Fruit fly (Drosophila melanogaster): ENCODE measurements around the gene Hsc70-1.

The Hsc70-1 gene

DNA sequence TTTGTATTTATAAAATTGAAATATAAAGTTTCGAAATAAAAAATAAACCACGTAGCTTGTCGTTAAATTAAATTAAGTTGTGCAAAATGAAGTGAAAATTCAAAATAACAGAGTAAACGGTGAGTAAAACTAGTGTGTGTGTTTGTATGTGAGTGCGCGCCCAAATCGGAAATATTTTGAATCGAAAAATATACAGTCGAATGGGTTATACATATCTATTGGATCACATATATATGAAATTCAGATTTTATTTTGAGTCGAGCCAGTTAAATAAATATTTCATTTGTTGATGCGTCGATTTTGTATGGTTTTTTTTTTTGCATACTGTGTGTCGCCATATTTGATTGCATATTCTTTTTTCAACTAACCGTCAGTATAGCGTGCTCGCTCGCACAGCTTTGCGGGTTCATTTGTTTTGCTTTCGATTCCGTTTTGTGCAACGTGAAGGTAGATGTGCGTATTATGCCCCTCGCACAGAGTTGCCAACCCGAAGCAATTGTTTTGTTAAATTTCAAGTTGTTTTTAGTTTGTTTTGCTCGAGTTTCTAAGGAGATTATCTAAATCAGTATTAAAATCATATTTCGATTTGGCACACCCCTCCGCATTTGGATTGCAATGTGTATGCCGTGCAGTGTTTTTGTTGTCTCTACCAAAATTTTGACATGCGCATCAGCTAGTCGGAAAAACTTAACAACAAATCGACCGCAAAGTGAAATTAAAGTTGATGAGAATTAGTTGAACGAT lies 29.6 kb downstream of the Hsc70-1 start (continued):
- TF ChIP-seq D (optimal IDR thresholded peaks at IDR 0.05): no peak
- TF ChIP-seq D (GFP tag; optimal IDR thresholded peaks at IDR 0.05): no peak
- no peak for TF ChIP-seq sima (GFP tag; optimal IDR thresholded peaks at IDR 0.05)
- no peak for TF ChIP-seq NK7.1 (GFP tag; optimal IDR thresholded peaks at IDR 0.05)
- TF ChIP-seq sug (tag; optimal IDR thresholded peaks at IDR 0.05): peak; percentile 21
- TF ChIP-seq cwo (GFP tag; optimal IDR thresholded peaks at IDR 0.05): no peak
- TF ChIP-seq Atf6 (GFP tag; IDR thresholded peaks at IDR 0.05): no peak
- TF ChIP-seq CG4328 (GFP tag; optimal IDR thresholded peaks at IDR 0.05): no peak
- no peak for TF ChIP-seq CG3163 (GFP tag; optimal IDR thresholded peaks at IDR 0.05)
- TF ChIP-seq gsb (GFP tag; IDR thresholded peaks at IDR 0.05): no peak
- no peak for TF ChIP-seq Gsc (GFP tag; IDR thresholded peaks at IDR 0.05)
- TF ChIP-seq CG11504 (tag; optimal IDR thresholded peaks at IDR 0.05): peak; percentile 6
- no peak for TF ChIP-seq CG17328 (GFP tag; IDR thresholded peaks at IDR 0.05)
- TF ChIP-seq trem (tag; optimal IDR thresholded peaks at IDR 0.05): peak; percentile 65
- TF ChIP-seq CG7271 (tag; optimal IDR thresholded peaks at IDR 0.05): no peak
- TF ChIP-seq h (optimal IDR thresholded peaks at IDR 0.05): no peak
- TF ChIP-seq Bteb2 (GFP tag; optimal IDR thresholded peaks at IDR 0.05): no peak
- TF ChIP-seq fu2 (GFP tag; optimal IDR thresholded peaks at IDR 0.05): no peak
- TF ChIP-seq CG18619 (GFP tag; optimal IDR thresholded peaks at IDR 0.05): peak; percentile 12
- no peak for TF ChIP-seq CG15514 (GFP tag; optimal IDR thresholded peaks at IDR 0.05)
- no peak for TF ChIP-seq CG4360 (GFP tag; IDR thresholded peaks at IDR 0.05)
- no peak for TF ChIP-seq Dek (tag; optimal IDR thresholded peaks at IDR 0.05)
- TF ChIP-seq pzg (GFP tag; optimal IDR thresholded peaks at IDR 0.05): no peak
- no peak for TF ChIP-seq CG14965 (GFP tag; optimal IDR thresholded peaks at IDR 0.05; ENCODE audit: borderline replicate concordance)
- TF ChIP-seq Oaz (GFP tag; IDR thresholded peaks at IDR 0.05): no peak
- no peak for TF ChIP-seq CG17186 (GFP tag; optimal IDR thresholded peaks at IDR 0.05)
- TF ChIP-seq gfzf (GFP tag; optimal IDR thresholded peaks at IDR 0.05): no peak
- no peak for TF ChIP-seq CG10979 (tag; optimal IDR thresholded peaks at IDR 0.05)
- no peak for TF ChIP-seq YL-1 (GFP tag; optimal IDR thresholded peaks at IDR 0.05)
- no peak for TF ChIP-seq CG15073 (GFP tag; optimal IDR thresholded peaks at IDR 0.05)
- TF ChIP-seq Neu2 (GFP tag; optimal IDR thresholded peaks at IDR 0.05; ENCODE audit: borderline replicate concordance): peak; percentile 33
- no peak for TF ChIP-seq CG13287 (GFP tag; IDR thresholded peaks at IDR 0.05; ENCODE audit: partially characterized antibody)
- no peak for TF ChIP-seq kah (GFP tag; optimal IDR thresholded peaks at IDR 0.05)
- TF ChIP-seq Blimp-1 (GFP tag; optimal IDR thresholded peaks at IDR 0.05): no peak
- TF ChIP-seq ranshi (GFP tag; IDR thresholded peaks at IDR 0.05): no peak
- no peak for TF ChIP-seq CG6854 (GFP tag; optimal IDR thresholded peaks at IDR 0.05)
- peak; percentile 14 for TF ChIP-seq CG13775 (GFP tag; optimal IDR thresholded peaks at IDR 0.05)
- no peak for TF ChIP-seq sob (GFP tag; IDR thresholded peaks at IDR 0.05)
- no peak for TF ChIP-seq gcm2 (GFP tag; optimal IDR thresholded peaks at IDR 0.05)
- no peak for TF ChIP-seq vvl (GFP tag; IDR thresholded peaks at IDR 0.05)
- TF ChIP-seq CG18476 (GFP tag; optimal IDR thresholded peaks at IDR 0.05): no peak
- no peak for TF ChIP-seq scrt (GFP tag; optimal IDR thresholded peaks at IDR 0.05)
- TF ChIP-seq Oli (tag; optimal IDR thresholded peaks at IDR 0.05): no peak
- TF ChIP-seq CG2875 (GFP tag; optimal IDR thresholded peaks at IDR 0.05): no peak
- no peak for TF ChIP-seq B-H2 (GFP tag; optimal IDR thresholded peaks at IDR 0.05)
- no peak for TF ChIP-seq pan (optimal IDR thresholded peaks at IDR 0.05)
- no peak for TF ChIP-seq pan (GFP tag; optimal IDR thresholded peaks at IDR 0.05 in 1 of 2, IDR thresholded peaks at IDR 0.05 in 1 of 2)
- TF ChIP-seq CG1832 (GFP tag; optimal IDR thresholded peaks at IDR 0.05): no peak
- TF ChIP-seq D19B (GFP tag; optimal IDR thresholded peaks at IDR 0.05): peak; percentile 13
- TF ChIP-seq CG9727 (GFP tag; optimal IDR thresholded peaks at IDR 0.05): no peak

All from whole organism, embryonic.